Worm (Caenorhabditis elegans) whole organism, L4 larva: ENCODE measurements around the gene ima-3.
A peak's percentile ranks its signal among the peaks of the same experiment; 100 is the strongest.

Experiments used
- F26F4.8 ChIP-seq: fragments of 200-800 bp; sonication (Bioruptor generic); conservative IDR thresholded peaks from 2 replicates; pipeline ENCODE4 v1.3.6; 2022; ENCODE audit warnings: missing genetic modification characterization, missing compliant biosample characterization
- T26A8.4 ChIP-seq: fragments of 200-800 bp; sonication (Bioruptor generic); IDR thresholded peaks from 2 replicates; pipeline ENCODE4 v1.3.6; 2022; ENCODE audit warnings: missing genetic modification characterization, missing compliant biosample characterization
- Y105C5A.15 ChIP-seq: fragments of 200-800 bp; sonication (Bioruptor generic); IDR thresholded peaks from 2 replicates; pipeline ENCODE4 v1.3.6; 2022; ENCODE audit warnings: missing genetic modification characterization, missing compliant biosample characterization
- Y48G9A.11 ChIP-seq: fragments of 200-800 bp; sonication (Bioruptor generic); IDR thresholded peaks from 2 replicates; pipeline ENCODE4 v1.3.6; 2022; ENCODE audit warnings: missing genetic modification reagents, missing genetic modification characterization, missing compliant biosample characterization
- Y5F2A.4 ChIP-seq: fragments of 200-800 bp; sonication (Bioruptor generic); optimal IDR thresholded peaks from 2 replicates; lab custom pipeline; 2018; ENCODE audit warnings: mild to moderate bottlenecking, missing genetic modification characterization, missing compliant biosample characterization
- ZK337.2 ChIP-seq: fragments of 200-800 bp; sonication (Bioruptor generic); IDR thresholded peaks from 2 replicates; pipeline ENCODE4 v1.3.6; 2022; ENCODE audit warnings: missing genetic modification reagents, missing genetic modification characterization, missing compliant biosample characterization
- ZK546.5 ChIP-seq, 2 experiments: sonication (generic microtip); optimal IDR thresholded peaks; 2 replicates each; lab custom pipeline; 2017; ENCODE audit warnings: missing biosample characterization in 2 of 2, missing genetic modification characterization in 2 of 2
- aly-2 ChIP-seq: sonication (generic microtip); optimal IDR thresholded peaks from 2 replicates; lab custom pipeline; 2018; ENCODE audit warnings: missing biosample characterization, missing genetic modification characterization
- arid-1 ChIP-seq: fragments of 200-800 bp; sonication (Bioruptor generic); conservative IDR thresholded peaks from 2 replicates; pipeline ENCODE4 v1.3.6; 2022; ENCODE audit warnings: missing genetic modification reagents, missing genetic modification characterization, missing compliant biosample characterization
- ceh-28 ChIP-seq: fragments of 150-350 bp; optimal IDR thresholded peaks from 2 replicates; lab custom pipeline; 2014; ENCODE audit warnings: missing biosample characterization, missing genetic modification reagents, missing genetic modification characterization
- ceh-32 ChIP-seq: sonication (generic microtip); optimal IDR thresholded peaks from 2 replicates; lab custom pipeline; 2016; ENCODE audit warnings: mild to moderate bottlenecking, missing genetic modification characterization, missing compliant biosample characterization; ENCODE audit not compliant: poor library complexity
- ceh-44 ChIP-seq: fragments of 200-800 bp; sonication (Bioruptor generic); IDR thresholded peaks from 2 replicates; pipeline ENCODE4 v1.3.6; 2022; ENCODE audit warnings: missing genetic modification reagents, missing genetic modification characterization, missing compliant biosample characterization
- ceh-62 ChIP-seq: sonication (generic microtip); optimal IDR thresholded peaks from 2 replicates; lab custom pipeline; 2017; ENCODE audit warnings: missing biosample characterization, missing genetic modification characterization
- ceh-82 ChIP-seq: sonication (generic microtip); optimal IDR thresholded peaks from 2 replicates; lab custom pipeline; 2017; ENCODE audit warnings: missing biosample characterization, missing genetic modification characterization
- daf-12 ChIP-seq: fragments of 150-350 bp; optimal IDR thresholded peaks from 2 replicates; lab custom pipeline; 2014; ENCODE audit warnings: missing biosample characterization, missing genetic modification reagents, missing genetic modification characterization
- dmd-9 ChIP-seq: fragments of 200-800 bp; sonication (Bioruptor generic); IDR thresholded peaks from 2 replicates; pipeline ENCODE4 v1.3.6; 2022; ENCODE audit warnings: missing genetic modification reagents, missing genetic modification characterization, missing compliant biosample characterization
- duxl-1 ChIP-seq: sonication (generic microtip); optimal IDR thresholded peaks from 2 replicates; lab custom pipeline; 2016; ENCODE audit warnings: mild to moderate bottlenecking, missing genetic modification characterization, moderate library complexity, missing compliant biosample characterization; ENCODE audit not compliant: poor library complexity
- fkh-10 ChIP-seq: fragments of 150-350 bp; optimal IDR thresholded peaks from 2 replicates; lab custom pipeline; 2014; ENCODE audit warnings: missing biosample characterization, missing genetic modification reagents, missing genetic modification characterization
- gei-8 ChIP-seq: fragments of 200-800 bp; sonication (Bioruptor generic); optimal IDR thresholded peaks from 2 replicates; lab custom pipeline; 2018; ENCODE audit warnings: mild to moderate bottlenecking, missing genetic modification characterization, missing compliant biosample characterization
- hlh-11 ChIP-seq: fragments of 200-800 bp; sonication (Bioruptor generic); optimal IDR thresholded peaks from 2 replicates; lab custom pipeline; 2018; ENCODE audit warnings: mild to moderate bottlenecking, missing genetic modification characterization, missing compliant biosample characterization
- hlh-30 ChIP-seq: sonication (generic microtip); optimal IDR thresholded peaks from 2 replicates; lab custom pipeline; 2017; ENCODE audit warnings: antibody characterized with exemption, mild to moderate bottlenecking, missing genetic modification characterization, missing compliant biosample characterization; ENCODE audit not compliant: insufficient read depth
- jun-1 ChIP-seq: fragments of 150-350 bp; optimal IDR thresholded peaks from 2 replicates; lab custom pipeline; 2014; ENCODE audit warnings: missing biosample characterization, missing genetic modification reagents, missing genetic modification characterization
- lim-7 ChIP-seq: fragments of 200-800 bp; sonication (Bioruptor generic); IDR thresholded peaks from 2 replicates; pipeline ENCODE4 v1.3.6; 2022; ENCODE audit warnings: missing genetic modification characterization, missing compliant biosample characterization
- lin-1 ChIP-seq: fragments of 200-800 bp; sonication (Bioruptor generic); IDR thresholded peaks from 2 replicates; pipeline ENCODE4 v1.3.6; 2022; ENCODE audit warnings: missing genetic modification reagents, missing genetic modification characterization, missing compliant biosample characterization
- lin-15B ChIP-seq: fragments of 150-350 bp; sonication (generic microtip); optimal IDR thresholded peaks from 3 replicates; lab custom pipeline; 2014; ENCODE audit warnings: missing biosample characterization, missing genetic modification characterization
- lin-39 ChIP-seq: fragments of 150-350 bp; optimal IDR thresholded peaks from 2 replicates; lab custom pipeline; 2014; ENCODE audit warnings: missing biosample characterization, missing genetic modification reagents, missing genetic modification characterization
- lir-3 ChIP-seq: sonication (generic microtip); optimal IDR thresholded peaks from 2 replicates; lab custom pipeline; 2016; ENCODE audit warnings: mild to moderate bottlenecking, missing genetic modification characterization, missing compliant biosample characterization
- mdl-1 ChIP-seq, 2 experiments: fragments of 150-350 bp in 1 of 2; sonication (generic microtip) in 1 of 2; optimal IDR thresholded peaks; 2 replicates each; lab custom pipeline; 2014 to 2017; ENCODE audit warnings: missing biosample characterization in 2 of 2, missing genetic modification characterization in 2 of 2
- mdt-29 ChIP-seq: fragments of 200-800 bp; sonication (Bioruptor generic); IDR thresholded peaks from 2 replicates; pipeline ENCODE4 v1.3.6; 2022; ENCODE audit warnings: missing genetic modification reagents, missing genetic modification characterization, missing compliant biosample characterization
- nhr-48 ChIP-seq: sonication (generic microtip); optimal IDR thresholded peaks from 2 replicates; lab custom pipeline; 2016; ENCODE audit warnings: mild to moderate bottlenecking, missing genetic modification characterization, missing compliant biosample characterization
- pha-4 ChIP-seq, 2 experiments: fragments of 150-350 bp in 1 of 2; fragments of 200-800 bp in 1 of 2; sonication (Bioruptor generic) in 1 of 2; IDR thresholded peaks in 1 of 2; optimal IDR thresholded peaks in 1 of 2; 2 replicates each; pipeline versions ENCODE4 v1.3.6 to Lab custom; 2014 to 2022; ENCODE audit warnings: missing genetic modification characterization in 2 of 2, missing genetic modification reagents in 2 of 2, missing biosample characterization in 1 of 2, missing compliant biosample characterization in 1 of 2
- php-3 ChIP-seq: fragments of 200-800 bp; sonication (Bioruptor generic); IDR thresholded peaks from 2 replicates; pipeline ENCODE4 v1.3.6; 2022; ENCODE audit warnings: missing genetic modification reagents, missing genetic modification characterization, missing compliant biosample characterization
- rbr-2 ChIP-seq: sonication (generic microtip); optimal IDR thresholded peaks from 2 replicates; lab custom pipeline; 2016; ENCODE audit warnings: missing genotype, missing genetic modification characterization, missing compliant biosample characterization
- snpc-1.2 ChIP-seq: fragments of 200-800 bp; sonication (Bioruptor generic); IDR thresholded peaks from 2 replicates; pipeline ENCODE4 v1.3.6; 2022; ENCODE audit warnings: missing genetic modification reagents, missing genetic modification characterization, missing compliant biosample characterization
- spr-3 ChIP-seq: fragments of 200-800 bp; sonication (Bioruptor generic); optimal IDR thresholded peaks from 2 replicates; lab custom pipeline; 2018; ENCODE audit warnings: mild to moderate bottlenecking, missing genetic modification characterization, missing compliant biosample characterization
- tag-97 ChIP-seq: fragments of 200-800 bp; sonication (Bioruptor generic); IDR thresholded peaks from 2 replicates; pipeline ENCODE4 v1.3.6; 2022; ENCODE audit warnings: missing genetic modification characterization, missing compliant biosample characterization
- tra-1 ChIP-seq: fragments of 200-800 bp; sonication (Bioruptor generic); IDR thresholded peaks from 2 replicates; pipeline ENCODE4 v1.3.6; 2022; ENCODE audit warnings: missing genetic modification reagents, missing genetic modification characterization, missing compliant biosample characterization
- unc-39 ChIP-seq: sonication (generic microtip); optimal IDR thresholded peaks from 2 replicates; lab custom pipeline; 2017; ENCODE audit warnings: missing biosample characterization, missing genetic modification characterization
- vab-7 ChIP-seq: fragments of 200-800 bp; sonication (Bioruptor generic); IDR thresholded peaks from 2 replicates; pipeline ENCODE4 v1.3.6; 2022; ENCODE audit warnings: missing genetic modification reagents, missing genetic modification characterization, missing compliant biosample characterization
- zfp-2 ChIP-seq: sonication (generic microtip); optimal IDR thresholded peaks from 2 replicates; lab custom pipeline; 2016; ENCODE audit warnings: mild to moderate bottlenecking, missing genetic modification characterization, missing compliant biosample characterization
- zip-11 ChIP-seq: fragments of 200-800 bp; sonication (Bioruptor generic); IDR thresholded peaks from 2 replicates; pipeline ENCODE4 v1.3.6; 2022; ENCODE audit warnings: missing genetic modification characterization, missing compliant biosample characterization
- zip-2 ChIP-seq: fragments of 150-350 bp; optimal IDR thresholded peaks from 2 replicates; lab custom pipeline; 2014; ENCODE audit warnings: missing biosample characterization, missing genetic modification characterization
- ztf-11 ChIP-seq: fragments of 150-350 bp; optimal IDR thresholded peaks from 2 replicates; lab custom pipeline; 2014; ENCODE audit warnings: missing biosample characterization, missing genetic modification characterization
- ztf-7 ChIP-seq: fragments of 150-350 bp; optimal IDR thresholded peaks from 2 replicates; lab custom pipeline; 2014; ENCODE audit warnings: missing biosample characterization, missing genetic modification characterization

Gene ima-3

ce11 chrIV:7552958-7553553, 8.4 kb downstream of the ima-3 start, which contains the start of gene dif-1 (continued):
- TF ChIP-seq duxl-1 (tag; lab: Kevin White, UChicago) (no peak), vab-7 (GFP tag; lab: Robert Waterston, UW) (no peak), hlh-11 (peak; percentile 73), nhr-48 (tag; lab: Kevin White, UChicago) (peak; percentile 0), ceh-32 (tag; lab: Kevin White, UChicago) (no peak), ZK546.5 (tag; optimal IDR thresholded peaks at IDR 0.05; lab: Kevin White, UChicago) (no peak), arid-1 (GFP tag; lab: Robert Waterston, UW) (no peak), gei-8 (GFP tag; lab: Kevin White, UChicago) (no peak), Y48G9A.11 (no peak), lin-15B (tag; lab: Kevin White, UChicago) (no peak), jun-1 (tag; lab: Kevin White, UChicago) (no peak), dmd-9 (GFP tag; lab: Robert Waterston, UW) (no peak), ceh-28 (no peak), snpc-1.2 (no peak), tra-1 (GFP tag; lab: Robert Waterston, UW) (no peak), ceh-44 (no peak), zip-11 (GFP tag; lab: Robert Waterston, UW) (no peak), pha-4 (GFP tag; IDR thresholded peaks at IDR 0.05; lab: Robert Waterston, UW) (no peak), pha-4 (tag; optimal IDR thresholded peaks at IDR 0.05; lab: Kevin White, UChicago) (peak; percentile 29), daf-12 (tag; lab: Kevin White, UChicago) (no peak), ZK337.2 (no peak), lir-3 (tag; lab: Kevin White, UChicago) (no peak), rbr-2 (tag; lab: Kevin White, UChicago) (peak; percentile 9), ztf-7 (tag; lab: Kevin White, UChicago) (no peak), mdt-29 (GFP tag; lab: Robert Waterston, UW) (no peak), F26F4.8 (GFP tag; lab: Robert Waterston, UW) (no peak), lim-7 (no peak), mdl-1 (tag; optimal IDR thresholded peaks at IDR 0.05; lab: Kevin White, UChicago) (peak in 1 of 2 experiments; percentile 33), Y5F2A.4 (no peak), Y105C5A.15 (GFP tag; lab: Robert Waterston, UW) (no peak), tag-97 (GFP tag; lab: Robert Waterston, UW) (no peak), php-3 (GFP tag; lab: Robert Waterston, UW) (0 out of 2 replicates have a peak, but pooled peaks have one; percentile 9), hlh-30 (tag; lab: Kevin White, UChicago) (peak; percentile 27), lin-39 (tag; lab: Kevin White, UChicago) (no peak), fkh-10 (GFP tag; lab: Kevin White, UChicago) (no peak), ztf-11 (tag; lab: Kevin White, UChicago) (no peak), T26A8.4 (GFP tag; lab: Robert Waterston, UW) (no peak), zfp-2 (tag; lab: Kevin White, UChicago) (no peak), zip-2 (tag; lab: Kevin White, UChicago) (no peak), lin-1 (GFP tag; lab: Robert Waterston, UW) (no peak), unc-39 (no peak), ceh-62 (tag; lab: Kevin White, UChicago) (no peak), ceh-82 (tag; lab: Kevin White, UChicago) (no peak), spr-3 (no peak), aly-2 (tag; lab: Kevin White, UChicago) (no peak)
